Fruit fly (Drosophila melanogaster): ENCODE results near the gene RhoGAP68F.
A peak's percentile ranks its signal among the peaks of the same experiment; 100 is the strongest.

RhoGAP68F gene

dm6 chr3L:12090898-12091685, 47.6 kb upstream of the RhoGAP68F start (continued):
- TF ChIP-seq Ets65A (GFP tag) (peak; percentile 77), CG12659 (GFP tag; optimal IDR thresholded peaks at IDR 0.05) (peak; percentile 69), CG17359 (tag; optimal IDR thresholded peaks at IDR 0.05) (peak; percentile 50), oc (tag; optimal IDR thresholded peaks at IDR 0.05) (no peak), cad (GFP tag; optimal IDR thresholded peaks at IDR 0.05) (no peak), toy (GFP tag; IDR thresholded peaks at IDR 0.05) (no peak), Adf1 (GFP tag; IDR thresholded peaks at IDR 0.05) (peak; percentile 47), ase (GFP tag; IDR thresholded peaks at IDR 0.05) (no peak), Med (GFP tag) (peak; percentile 80), sr (GFP tag; IDR thresholded peaks at IDR 0.05) (no peak), CHES-1-like (GFP tag; optimal IDR thresholded peaks at IDR 0.05) (peak; percentile 9), caup (GFP tag; optimal IDR thresholded peaks at IDR 0.05; ENCODE audit: severe bottlenecking) (peak; percentile 31), Stat92E (GFP tag; optimal IDR thresholded peaks at IDR 0.05) (no peak), wdn (GFP tag; IDR thresholded peaks at IDR 0.05) (peak; percentile 23; the same call in 1 of the 2 replicates), abd-A (tag; optimal IDR thresholded peaks at IDR 0.05) (peak; percentile 9), dpn (GFP tag; optimal IDR thresholded peaks at IDR 0.05) (peak; percentile 47 to 69), psq (GFP tag; optimal IDR thresholded peaks at IDR 0.05) (no peak), croc (GFP tag; conservative IDR thresholded peaks at IDR 0.05) (no peak; the same call in 2 of the 3 replicates), CG14965 (GFP tag; optimal IDR thresholded peaks at IDR 0.05; ENCODE audit: borderline replicate concordance) (no peak), Doc3 (GFP tag; IDR thresholded peaks at IDR 0.05; ENCODE audit: partially characterized antibody) (no peak), zfh2 (GFP tag; optimal IDR thresholded peaks at IDR 0.05) (peak; percentile 37), CG31224 (GFP tag; IDR thresholded peaks at IDR 0.05) (peak; percentile 52), YL-1 (GFP tag; optimal IDR thresholded peaks at IDR 0.05) (no peak), NFAT (GFP tag; IDR thresholded peaks at IDR 0.05) (no peak), maf-S (GFP tag; optimal IDR thresholded peaks at IDR 0.05) (peak; percentile 8), CG11085 (GFP tag; IDR thresholded peaks at IDR 0.05) (peak; percentile 57; the same call in 1 of the 2 replicates), NK7.1 (GFP tag; optimal IDR thresholded peaks at IDR 0.05) (no peak), hth (optimal IDR thresholded peaks at IDR 0.05) (no peak), CG3281 (GFP tag; optimal IDR thresholded peaks at IDR 0.05) (peak; percentile 74), Lim3 (GFP tag; IDR thresholded peaks at IDR 0.05) (no peak), Hsf (GFP tag; optimal IDR thresholded peaks at IDR 0.05) (peak; percentile 50), CoRest (tag; optimal IDR thresholded peaks at IDR 0.05) (peak; percentile 80), Scr (GFP tag; IDR thresholded peaks at IDR 0.05; ENCODE audit: partially characterized antibody) (no peak), tin (GFP tag; optimal IDR thresholded peaks at IDR 0.05) (no peak), Dbx (GFP tag; IDR thresholded peaks at IDR 0.05) (peak; percentile 55; the same call in 1 of the 3 replicates), h (optimal IDR thresholded peaks at IDR 0.05) (no peak), CG17612 (GFP tag; IDR thresholded peaks at IDR 0.05) (peak; percentile 69; the same call in 1 of the 2 replicates), CG9609 (GFP tag; optimal IDR thresholded peaks at IDR 0.05) (no peak), ERR (GFP tag; optimal IDR thresholded peaks at IDR 0.05) (no peak), CG12769 (tag; optimal IDR thresholded peaks at IDR 0.05) (peak; percentile 68), gce (GFP tag; IDR thresholded peaks at IDR 0.05) (no peak; the same call in 2 of the 3 replicates), da (GFP tag; optimal IDR thresholded peaks at IDR 0.05) (no peak), CG4282 (GFP tag; optimal IDR thresholded peaks at IDR 0.05) (no peak), Bdp1 (GFP tag; optimal IDR thresholded peaks at IDR 0.05) (no peak), CG7357 (GFP tag; IDR thresholded peaks at IDR 0.05) (no peak; the same call in 2 of the 3 replicates), CG18262 (tag; optimal IDR thresholded peaks at IDR 0.05) (peak; percentile 23), CG9797 (GFP tag; optimal IDR thresholded peaks at IDR 0.05) (no peak), CG6689 (GFP tag; IDR thresholded peaks at IDR 0.05) (peak; percentile 52; the same call in 1 of the 2 replicates), Blimp-1 (GFP tag; optimal IDR thresholded peaks at IDR 0.05) (no peak), CG8944 (GFP tag; optimal IDR thresholded peaks at IDR 0.05) (no peak)

Measured in whole organism, embryonic.